Worm (Caenorhabditis elegans) whole organism, young adult: Measurements from ENCODE around the gene F13H10.3.

Source experiments
- B0035.1 ChIP-seq: sonication (generic microtip); optimal IDR thresholded peaks from 2 replicates; lab custom pipeline; 2016; ENCODE audit warnings: missing genetic modification characterization, mild to moderate bottlenecking, missing compliant biosample characterization, missing genotype, missing genetic modification reagents
- B0336.3 ChIP-seq: fragments of 200-800 bp; sonication (Bioruptor generic); IDR thresholded peaks from 2 replicates; pipeline ENCODE4 v1.3.6; 2022; ENCODE audit warnings: missing genetic modification characterization, missing compliant biosample characterization
- C17E4.6 ChIP-seq: fragments of 200-800 bp; sonication (Bioruptor generic); IDR thresholded peaks from 2 replicates; pipeline ENCODE4 v1.3.6; 2022; ENCODE audit warnings: missing genetic modification reagents, missing genetic modification characterization, missing compliant biosample characterization
- F10E7.11 ChIP-seq: sonication (generic microtip); optimal IDR thresholded peaks from 2 replicates; lab custom pipeline; 2017; ENCODE audit warnings: mild to moderate bottlenecking, missing genetic modification characterization, moderate library complexity, missing compliant biosample characterization
- F23B12.7 ChIP-seq: sonication (generic microtip); optimal IDR thresholded peaks from 2 replicates; lab custom pipeline; 2017; ENCODE audit warnings: missing genetic modification characterization, mild to moderate bottlenecking, missing compliant biosample characterization, antibody characterized with exemption, moderate library complexity; ENCODE audit not compliant: insufficient read depth
- F33H1.4 ChIP-seq: fragments of 200-800 bp; sonication (Bioruptor generic); IDR thresholded peaks from 2 replicates; pipeline ENCODE4 v1.3.6; 2022; ENCODE audit warnings: missing genetic modification reagents, missing genetic modification characterization, missing compliant biosample characterization
- F39B2.1 ChIP-seq: fragments of 200-800 bp; sonication (Bioruptor generic); IDR thresholded peaks from 2 replicates; pipeline ENCODE4 v1.3.6; 2022; ENCODE audit warnings: missing genetic modification reagents, missing genetic modification characterization, missing compliant biosample characterization
- F49E8.2 ChIP-seq: sonication (generic microtip); optimal IDR thresholded peaks from 3 replicates; lab custom pipeline; 2017; ENCODE audit warnings: missing genetic modification characterization, mild to moderate bottlenecking, missing compliant biosample characterization, antibody characterized with exemption, moderate library complexity; ENCODE audit not compliant: insufficient read depth
- F57A8.1 ChIP-seq: fragments of 200-800 bp; sonication (Bioruptor generic); optimal IDR thresholded peaks from 2 replicates; lab custom pipeline; 2018; ENCODE audit warnings: mild to moderate bottlenecking, missing genetic modification characterization, moderate library complexity, missing compliant biosample characterization
- T07F8.4 ChIP-seq: sonication (generic microtip); optimal IDR thresholded peaks from 2 replicates; lab custom pipeline; 2016; ENCODE audit warnings: mild to moderate bottlenecking, missing genetic modification characterization, moderate library complexity, missing compliant biosample characterization
- ama-1 ChIP-seq, 3 experiments: fragments of 150-350 bp in 1 of 3; sonication (generic microtip) in 2 of 3; optimal IDR thresholded peaks; 2 replicates each; lab custom pipeline; 2014 to 2018; ENCODE audit warnings: missing biosample characterization in 2 of 3, missing genetic modification characterization in 2 of 3, missing genetic modification reagents in 2 of 3
- attf-3 ChIP-seq: fragments of 200-800 bp; sonication (Bioruptor generic); conservative IDR thresholded peaks from 2 replicates; pipeline ENCODE4 v1.3.6; 2022; ENCODE audit warnings: missing genetic modification reagents, missing genetic modification characterization, missing compliant biosample characterization
- attf-5 ChIP-seq: fragments of 200-800 bp; sonication (Bioruptor generic); optimal IDR thresholded peaks from 2 replicates; lab custom pipeline; 2018; ENCODE audit warnings: mild to moderate bottlenecking, missing genetic modification characterization, missing compliant biosample characterization
- bed-2 ChIP-seq: fragments of 200-800 bp; sonication (Bioruptor generic); IDR thresholded peaks from 2 replicates; pipeline ENCODE4 v1.3.6; 2022; ENCODE audit warnings: missing genetic modification reagents, missing genetic modification characterization, missing compliant biosample characterization
- cebp-1 ChIP-seq, 2 experiments: fragments of 200-800 bp in 1 of 2; sonication (Bioruptor generic) in 1 of 2; sonication (generic microtip) in 1 of 2; IDR thresholded peaks in 1 of 2; optimal IDR thresholded peaks in 1 of 2; 2 replicates each; pipeline versions ENCODE4 v1.3.6 to Lab custom; 2017 to 2022; ENCODE audit warnings: missing compliant biosample characterization in 2 of 2, missing genetic modification characterization in 2 of 2, mild to moderate bottlenecking in 1 of 2, missing genetic modification reagents in 1 of 2, moderate library complexity in 1 of 2
- ceh-40 ChIP-seq: fragments of 200-800 bp; sonication (Bioruptor generic); IDR thresholded peaks from 2 replicates; pipeline ENCODE4 v1.3.6; 2022; ENCODE audit warnings: missing genetic modification characterization, missing compliant biosample characterization
- chd-7 ChIP-seq: sonication (generic microtip); optimal IDR thresholded peaks from 2 replicates; lab custom pipeline; 2016; ENCODE audit warnings: mild to moderate bottlenecking, missing genetic modification characterization, moderate library complexity, missing compliant biosample characterization
- dox-1 ChIP-seq: fragments of 200-800 bp; sonication (Bioruptor generic); IDR thresholded peaks from 2 replicates; pipeline ENCODE4 v1.3.6; 2022; ENCODE audit warnings: missing genetic modification reagents, missing genetic modification characterization, missing compliant biosample characterization
- ets-4 ChIP-seq: fragments of 200-800 bp; sonication (Bioruptor generic); optimal IDR thresholded peaks from 2 replicates; lab custom pipeline; 2018; ENCODE audit warnings: mild to moderate bottlenecking, missing genetic modification characterization, missing compliant biosample characterization
- hlh-12 ChIP-seq: sonication (generic microtip); optimal IDR thresholded peaks from 2 replicates; lab custom pipeline; 2016; ENCODE audit warnings: missing genetic modification characterization, missing compliant biosample characterization
- hmg-20 ChIP-seq: fragments of 200-800 bp; sonication (Bioruptor generic); IDR thresholded peaks from 2 replicates; pipeline ENCODE4 v1.3.6; 2022; ENCODE audit warnings: missing genetic modification reagents, missing genetic modification characterization, missing compliant biosample characterization
- let-607 ChIP-seq, 2 experiments: fragments of 200-800 bp in 1 of 2; sonication (Bioruptor generic) in 1 of 2; sonication (generic microtip) in 1 of 2; optimal IDR thresholded peaks; 2 replicates each; lab custom pipeline; 2016 to 2018; ENCODE audit warnings: mild to moderate bottlenecking in 2 of 2, missing compliant biosample characterization in 2 of 2, missing genetic modification characterization in 2 of 2, moderate library complexity in 2 of 2, missing genotype in 1 of 2
- lin-35 ChIP-seq, 3 experiments: fragments of 150-350 bp in 2 of 3; sonication (generic microtip) in 1 of 3; optimal IDR thresholded peaks; 2 replicates each; lab custom pipeline; 2014 to 2018; ENCODE audit warnings: missing biosample characterization in 3 of 3, missing genetic modification characterization in 3 of 3, missing genetic modification reagents in 3 of 3
- lin-54 ChIP-seq: fragments of 200-800 bp; sonication (Bioruptor generic); optimal IDR thresholded peaks from 2 replicates; lab custom pipeline; 2018; ENCODE audit warnings: mild to moderate bottlenecking, missing genetic modification characterization, missing compliant biosample characterization
- lsl-1 ChIP-seq: fragments of 200-800 bp; sonication (Bioruptor generic); optimal IDR thresholded peaks from 2 replicates; lab custom pipeline; 2018; ENCODE audit warnings: mild to moderate bottlenecking, missing genetic modification characterization, moderate library complexity, missing compliant biosample characterization
- lsy-27 ChIP-seq: sonication (generic microtip); optimal IDR thresholded peaks from 2 replicates; lab custom pipeline; 2017; ENCODE audit warnings: missing genetic modification characterization, mild to moderate bottlenecking, missing compliant biosample characterization, antibody characterized with exemption, missing genotype, borderline replicate concordance; ENCODE audit not compliant: insufficient read depth
- mcd-1 ChIP-seq: fragments of 200-800 bp; sonication (Bioruptor generic); IDR thresholded peaks from 2 replicates; pipeline ENCODE4 v1.3.6; 2022; ENCODE audit warnings: missing genetic modification reagents, missing genetic modification characterization, missing compliant biosample characterization
- nfyb-1 ChIP-seq: fragments of 200-800 bp; sonication (Bioruptor generic); IDR thresholded peaks from 2 replicates; pipeline ENCODE4 v1.3.6; 2022; ENCODE audit warnings: missing genetic modification reagents, missing genetic modification characterization, missing compliant biosample characterization
- nhr-27 ChIP-seq: fragments of 200-800 bp; sonication (Bioruptor generic); optimal IDR thresholded peaks from 2 replicates; lab custom pipeline; 2018; ENCODE audit warnings: mild to moderate bottlenecking, missing genetic modification characterization, moderate library complexity, missing compliant biosample characterization
- nhr-80 ChIP-seq: sonication (generic microtip); optimal IDR thresholded peaks from 2 replicates; lab custom pipeline; 2016; ENCODE audit warnings: missing genetic modification characterization, missing compliant biosample characterization
- repo-1 ChIP-seq: sonication (generic microtip); optimal IDR thresholded peaks from 2 replicates; lab custom pipeline; 2017; ENCODE audit warnings: mild to moderate bottlenecking, missing genetic modification characterization, missing compliant biosample characterization
- sdz-38 ChIP-seq: sonication (generic microtip); optimal IDR thresholded peaks from 2 replicates; lab custom pipeline; 2016; ENCODE audit warnings: missing genotype, missing genetic modification characterization, missing compliant biosample characterization
- snpc-3.4 ChIP-seq: sonication (generic microtip); optimal IDR thresholded peaks from 2 replicates; lab custom pipeline; 2017; ENCODE audit warnings: missing genetic modification characterization, mild to moderate bottlenecking, missing compliant biosample characterization, antibody characterized with exemption, moderate library complexity, missing genotype, missing genetic modification reagents
- unc-130 ChIP-seq: sonication (generic microtip); optimal IDR thresholded peaks from 2 replicates; lab custom pipeline; 2016; ENCODE audit warnings: missing genetic modification reagents, missing genetic modification characterization, missing compliant biosample characterization
- ztf-26 ChIP-seq: sonication (generic microtip); optimal IDR thresholded peaks from 2 replicates; lab custom pipeline; 2017; ENCODE audit warnings: missing genetic modification characterization, missing compliant biosample characterization

Gene F13H10.3

DNA sequence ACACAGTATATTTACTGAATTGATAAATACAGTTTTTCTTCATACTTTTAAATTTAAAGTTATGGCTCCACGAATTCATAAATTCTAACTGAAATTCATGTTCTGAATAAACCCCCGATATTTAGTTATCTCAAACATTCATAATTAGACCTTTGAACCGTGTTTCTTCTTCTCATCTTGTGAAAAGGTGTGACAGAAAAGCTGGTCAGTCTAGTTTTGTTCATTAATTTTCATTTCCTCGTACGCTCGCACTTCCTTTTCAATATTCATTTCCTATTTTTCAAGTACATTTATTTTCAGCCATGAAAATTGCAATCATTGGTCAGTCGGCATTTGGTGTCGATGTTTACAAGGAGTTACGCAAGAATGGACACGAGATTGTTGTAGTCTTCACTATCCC is 6.5 kb upstream of the F13H10.3 start, which contains the start of gene alh-3:
Gene alh-3 (plus strand): TSS at position 301 of the 400 bp plus-strand sequence.
- no peak for TF ChIP-seq B0035.1 (tag; lab: Kevin White, UChicago)
- TF ChIP-seq lsy-27 (tag; lab: Kevin White, UChicago) = no peak
- no peak for TF ChIP-seq nhr-27 (tag; lab: Kevin White, UChicago)
- TF ChIP-seq ama-1 (optimal IDR thresholded peaks at IDR 0.05; lab: Kevin White, UChicago) = peak; percentile 7
- no peak for TF ChIP-seq ama-1 (GFP tag; optimal IDR thresholded peaks at IDR 0.05; lab: Kevin White, UChicago)
- TF ChIP-seq hmg-20 (GFP tag; lab: Robert Waterston, UW) = no peak
- TF ChIP-seq, all 124 proteins: peak for 1

DNA sequence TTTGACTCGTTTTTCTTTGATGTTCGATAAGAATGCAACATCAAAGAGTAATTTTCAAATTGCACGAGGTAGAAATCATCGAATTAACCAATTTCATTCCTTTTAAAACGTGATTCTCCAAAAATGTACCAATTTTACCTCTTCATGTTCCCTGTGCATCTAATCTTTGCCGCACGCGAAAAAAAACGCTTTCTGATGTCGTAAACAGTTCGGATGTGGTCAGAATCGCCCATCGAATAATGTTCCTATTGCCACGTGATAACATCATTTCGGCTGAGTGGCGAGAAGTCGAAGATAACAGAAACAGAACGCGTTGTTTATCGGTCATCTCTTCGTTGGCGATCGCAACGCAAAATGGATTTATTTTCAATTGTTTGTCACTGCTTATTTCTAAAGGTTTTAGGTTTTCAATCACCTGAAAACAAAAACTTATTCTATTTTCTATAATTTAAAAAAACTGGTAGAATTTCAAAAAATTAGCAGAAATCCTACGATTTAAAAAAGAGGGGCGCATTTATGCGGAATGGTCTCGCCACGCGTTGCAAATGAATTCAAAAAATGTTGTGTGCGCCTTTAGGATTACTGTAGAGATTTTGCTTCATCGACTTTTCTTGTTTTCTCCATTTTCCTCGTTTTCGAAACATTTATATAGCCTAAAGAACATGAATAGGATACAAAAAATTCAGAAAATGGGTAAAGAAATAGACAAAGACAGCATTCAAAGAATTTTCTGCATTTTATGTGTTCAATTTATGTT is 5.9 kb upstream of the F13H10.3 start, which contains the start of gene mogs-1:
Gene mogs-1 (minus strand): TSS at position 417 of the 757 bp plus-strand sequence.
- TF ChIP-seq B0336.3 = peak; percentile 32; the same call in 1 of the 2 replicates
- 0 out of 2 replicates have a peak, but pooled peaks have one; percentile 4 for TF ChIP-seq mcd-1 (GFP tag; lab: Robert Waterston, UW)
- TF ChIP-seq F57A8.1 (GFP tag; lab: Kevin White, UChicago) = no peak
- peak; percentile 31 for TF ChIP-seq lin-54
- TF ChIP-seq F33H1.4 (GFP tag; lab: Robert Waterston, UW) = peak; percentile 59; the same call in 1 of the 2 replicates
- TF ChIP-seq F10E7.11 (tag; lab: Kevin White, UChicago) = no peak
- TF ChIP-seq let-607 (tag; optimal IDR thresholded peaks at IDR 0.05; lab: Kevin White, UChicago) = peak in 1 of 2 experiments; percentile 25
- no peak for TF ChIP-seq cebp-1 (GFP tag; IDR thresholded peaks at IDR 0.05; lab: Robert Waterston, UW)
- peak; percentile 39 for TF ChIP-seq cebp-1 (tag; optimal IDR thresholded peaks at IDR 0.05; lab: Kevin White, UChicago)
- 0 out of 2 replicates have a peak, but pooled peaks have one; percentile 42 for TF ChIP-seq dox-1 (GFP tag; lab: Robert Waterston, UW)
- TF ChIP-seq hlh-12 = no peak
- TF ChIP-seq attf-5 (GFP tag; lab: Kevin White, UChicago) = peak; percentile 40
- TF ChIP-seq ceh-40 (GFP tag; lab: Robert Waterston, UW) = no peak
- no peak for TF ChIP-seq C17E4.6 (GFP tag; lab: Robert Waterston, UW)
- TF ChIP-seq lsl-1 (GFP tag; lab: Kevin White, UChicago) = peak; percentile 64
- TF ChIP-seq repo-1 (tag; lab: Kevin White, UChicago) = peak; percentile 6
- peak; percentile 57 for TF ChIP-seq ztf-26 (tag; lab: Kevin White, UChicago)
- TF ChIP-seq nhr-80 (tag; lab: Kevin White, UChicago) = peak; percentile 52
- TF ChIP-seq, all 124 proteins: peak for 12

DNA sequence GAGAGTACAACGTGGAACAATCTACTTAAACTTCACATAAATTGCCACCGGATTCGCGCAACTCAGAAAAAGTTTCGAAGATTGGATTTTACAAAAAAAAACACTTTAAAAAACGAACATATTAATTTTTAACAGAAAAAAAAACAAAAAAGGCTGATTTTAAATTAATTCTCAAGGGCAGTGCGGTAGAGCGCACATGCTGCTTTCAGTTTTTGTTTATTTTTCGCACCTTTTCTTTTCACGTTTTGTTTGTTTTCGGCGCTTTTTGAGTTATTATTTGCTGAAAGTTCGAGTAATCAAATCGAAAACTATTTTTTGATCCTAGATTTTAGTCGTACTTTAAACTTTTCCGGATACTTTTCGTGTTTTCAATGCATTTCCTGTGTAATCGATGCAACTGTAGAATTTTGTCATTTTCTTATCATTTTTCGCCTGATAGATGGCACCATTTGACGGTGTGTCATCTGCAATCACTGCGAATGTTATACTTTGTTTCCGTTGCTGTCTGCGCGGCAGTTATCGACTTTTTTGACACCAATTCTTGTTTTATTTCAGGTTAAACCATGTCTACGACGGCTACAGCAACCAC is 4.3 kb upstream of the F13H10.3 start, which contains the start of gene F13H10.8:
Gene F13H10.8 (plus strand): TSS at position 556 of the 589 bp plus-strand sequence.
- TF ChIP-seq nfyb-1 (GFP tag; lab: Robert Waterston, UW) = 0 out of 2 replicates have a peak, but pooled peaks have one; percentile 9
- peak in 1 of 3 experiments; percentile 23 for TF ChIP-seq lin-35 (GFP tag; optimal IDR thresholded peaks at IDR 0.05; lab: Kevin White, UChicago)
- TF ChIP-seq T07F8.4 = no peak
- peak; percentile 39 for TF ChIP-seq F23B12.7
- TF ChIP-seq sdz-38 = no peak
- TF ChIP-seq unc-130 = no peak
- peak; percentile 16 for TF ChIP-seq ets-4
- peak; percentile 85 for TF ChIP-seq nhr-80 (tag; lab: Kevin White, UChicago)
- no peak for TF ChIP-seq chd-7 (tag; lab: Kevin White, UChicago)
- peak; percentile 8; the same call in 1 of the 2 replicates for TF ChIP-seq dox-1 (GFP tag; lab: Robert Waterston, UW)
- TF ChIP-seq let-607 (tag; optimal IDR thresholded peaks at IDR 0.05; lab: Kevin White, UChicago) = peak; percentile 13 to 15
- TF ChIP-seq attf-3 = no peak
- TF ChIP-seq mcd-1 (GFP tag; lab: Robert Waterston, UW) = peak; percentile 82
- no peak for TF ChIP-seq F39B2.1
- no peak for TF ChIP-seq F49E8.2 (tag; lab: Kevin White, UChicago)
- TF ChIP-seq attf-5 (GFP tag; lab: Kevin White, UChicago) = peak; percentile 52
- TF ChIP-seq snpc-3.4 = no peak
- no peak for TF ChIP-seq bed-2 (GFP tag; lab: Robert Waterston, UW)
